Fruit fly (Drosophila melanogaster): ENCODE results near the gene mRpS31.
A peak's percentile ranks its signal among the peaks of the same experiment; 100 is the strongest.

Gene mRpS31

DNA sequence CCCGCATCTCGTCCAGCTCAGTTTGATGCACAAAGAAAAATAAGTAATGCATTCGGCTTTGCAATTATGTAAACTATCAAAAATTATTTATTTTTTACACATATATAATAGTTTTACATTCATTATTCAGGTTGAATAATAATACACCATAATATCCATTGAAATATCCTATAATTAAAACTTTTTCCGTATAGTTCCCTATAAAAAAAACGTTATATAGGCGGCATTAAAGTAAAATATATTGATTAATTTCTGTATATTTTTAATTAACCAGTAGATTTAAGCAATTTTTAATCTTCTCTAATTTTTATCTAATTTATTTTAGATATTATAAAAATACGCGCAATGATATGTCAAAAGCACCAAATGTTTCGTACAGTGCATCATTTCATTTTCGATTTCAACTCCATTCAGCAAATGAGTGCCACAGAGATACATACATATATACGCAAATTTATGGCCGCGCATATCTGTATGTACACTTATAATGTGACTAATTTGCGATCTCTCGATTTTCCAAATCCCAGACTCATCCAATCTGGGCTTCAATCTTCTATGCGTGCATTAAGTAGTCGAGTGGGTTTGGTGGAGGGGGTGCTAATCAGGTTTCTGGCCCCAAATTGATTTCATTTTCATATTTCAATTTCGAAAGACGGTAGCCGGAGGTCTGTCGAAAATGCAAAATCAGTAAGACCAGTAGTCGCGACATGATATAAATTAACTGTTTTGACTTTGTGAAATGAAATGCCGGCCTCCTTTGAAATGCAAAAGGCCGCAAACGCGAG is 8.4 kb downstream of the mRpS31 start (continued):
- TF ChIP-seq Blimp-1 (GFP tag; optimal IDR thresholded peaks at IDR 0.05) (no peak), CG11902 (GFP tag; optimal IDR thresholded peaks at IDR 0.05) (no peak), dsx (GFP tag; optimal IDR thresholded peaks at IDR 0.05; ENCODE audit: poor library complexity, severe bottlenecking) (no peak), achi (GFP tag; optimal IDR thresholded peaks at IDR 0.05) (peak; percentile 8), lz (GFP tag; optimal IDR thresholded peaks at IDR 0.05) (no peak), CG9139 (GFP tag; optimal IDR thresholded peaks at IDR 0.05) (no peak), eg (GFP tag; IDR thresholded peaks at IDR 0.05) (no peak), CG15336 (GFP tag; IDR thresholded peaks at IDR 0.05) (peak; percentile 41), CG32006 (GFP tag; optimal IDR thresholded peaks at IDR 0.05) (peak; percentile 51), CG11762 (GFP tag; optimal IDR thresholded peaks at IDR 0.05; ENCODE audit: insufficient read depth) (no peak), Gug (GFP tag; IDR thresholded peaks at IDR 0.05) (no peak), salr (GFP tag; optimal IDR thresholded peaks at IDR 0.05) (peak in 1 of 2 experiments; percentile 1), cyc (GFP tag; optimal IDR thresholded peaks at IDR 0.05) (no peak), Sox15 (GFP tag; optimal IDR thresholded peaks at IDR 0.05) (no peak)

DNA sequence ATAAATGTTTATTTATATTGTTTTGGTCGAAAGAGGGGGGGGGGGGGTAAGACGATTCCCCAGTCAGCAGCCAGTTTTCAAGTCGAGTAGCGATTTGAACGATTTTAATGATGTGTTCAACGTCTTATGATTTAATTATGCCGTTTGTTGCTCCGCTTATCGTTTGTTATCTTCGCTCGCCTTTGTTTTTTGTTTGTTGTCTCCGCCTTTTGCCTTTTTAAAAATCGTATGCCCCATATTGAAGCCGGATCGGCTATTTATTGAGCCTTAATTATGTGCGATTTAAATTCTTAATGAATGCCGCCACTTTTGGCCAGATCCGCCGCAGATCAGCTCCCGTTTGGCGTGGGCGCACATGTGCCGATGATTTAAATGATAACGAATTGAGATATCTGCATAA is 9.5 kb downstream of the mRpS31 start:
- TF ChIP-seq CG6854 (GFP tag; optimal IDR thresholded peaks at IDR 0.05), result no peak
- no peak for TF ChIP-seq cyc (GFP tag; optimal IDR thresholded peaks at IDR 0.05)
- no peak for TF ChIP-seq CG32006 (GFP tag; optimal IDR thresholded peaks at IDR 0.05)
- no peak for TF ChIP-seq fkh (GFP tag; optimal IDR thresholded peaks at IDR 0.05)
- no peak for TF ChIP-seq Hr38 (GFP tag; optimal IDR thresholded peaks at IDR 0.05)
- TF ChIP-seq achi (GFP tag; optimal IDR thresholded peaks at IDR 0.05), result no peak
- no peak for TF ChIP-seq Hr4 (GFP tag; optimal IDR thresholded peaks at IDR 0.05)
- TF ChIP-seq Lpt (GFP tag; optimal IDR thresholded peaks at IDR 0.05), result no peak
- TF ChIP-seq CG8319 (GFP tag; optimal IDR thresholded peaks at IDR 0.05), result no peak
- TF ChIP-seq fd85E (GFP tag; optimal IDR thresholded peaks at IDR 0.05), result no peak
- TF ChIP-seq CG11902 (GFP tag; optimal IDR thresholded peaks at IDR 0.05), result no peak
- TF ChIP-seq CG34406 (GFP tag; optimal IDR thresholded peaks at IDR 0.05), result no peak
- TF ChIP-seq CG6163 (GFP tag; IDR thresholded peaks at IDR 0.05), result no peak
- TF ChIP-seq CG8119 (GFP tag; IDR thresholded peaks at IDR 0.05), result no peak
- TF ChIP-seq Sox14 (GFP tag; optimal IDR thresholded peaks at IDR 0.05), result no peak
- TF ChIP-seq pdm3 (GFP tag; optimal IDR thresholded peaks at IDR 0.05), result no peak
- TF ChIP-seq CG10631 (GFP tag; optimal IDR thresholded peaks at IDR 0.05), result no peak
- TF ChIP-seq Ets21C (GFP tag; optimal IDR thresholded peaks at IDR 0.05), result no peak
- no peak for TF ChIP-seq Smox (GFP tag; optimal IDR thresholded peaks at IDR 0.05)
- no peak for TF ChIP-seq dsx (GFP tag; optimal IDR thresholded peaks at IDR 0.05; ENCODE audit: poor library complexity, severe bottlenecking)

DNA sequence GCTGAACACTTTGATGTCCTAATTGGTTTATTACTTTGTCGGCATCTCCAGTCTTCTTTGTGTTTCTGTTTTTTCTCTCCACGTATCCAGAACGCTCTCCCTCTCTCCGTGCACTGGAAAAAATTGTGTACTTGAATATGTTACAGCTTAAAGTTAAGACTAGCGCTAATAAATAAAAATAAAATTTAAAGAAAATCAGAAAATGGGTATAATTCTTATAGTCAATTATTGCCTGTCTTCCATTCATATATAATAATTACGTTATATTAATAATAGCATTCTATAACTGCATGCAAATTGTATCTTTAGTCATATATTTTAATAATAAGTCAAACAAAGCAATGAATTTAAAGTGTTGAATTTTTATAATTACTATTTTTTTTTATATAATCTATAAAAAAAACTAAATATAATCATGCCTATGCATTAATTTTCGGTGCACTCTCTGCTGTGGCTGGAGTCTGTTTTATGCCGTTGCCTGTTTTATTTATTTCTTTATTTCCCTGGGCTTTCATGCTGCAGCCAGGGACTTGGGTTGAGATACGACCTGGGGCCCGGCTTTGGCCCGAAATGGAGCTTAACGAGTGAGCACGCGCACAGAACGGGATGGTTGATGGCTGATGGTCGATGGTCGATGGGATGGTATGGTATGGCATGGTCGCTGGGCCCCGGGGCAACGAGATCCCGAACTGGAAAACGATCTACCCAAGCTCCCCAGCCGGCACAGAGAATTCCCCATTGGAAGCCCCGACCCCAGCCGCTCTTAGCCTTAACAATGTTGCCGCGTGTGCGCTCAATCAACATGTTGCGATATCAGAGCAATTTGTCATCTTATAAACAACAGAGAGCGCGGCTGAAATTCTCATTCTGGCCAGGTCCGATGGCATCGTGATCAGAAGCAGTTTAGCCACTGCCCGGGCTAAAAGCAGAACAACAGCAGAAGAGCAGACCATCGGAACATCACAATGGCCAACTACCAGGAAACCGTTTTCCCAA is 11.1 kb downstream of the mRpS31 start:
- TF ChIP-seq net (GFP tag; optimal IDR thresholded peaks at IDR 0.05) (peak; percentile 19), CG6808 (GFP tag; optimal IDR thresholded peaks at IDR 0.05) (peak; percentile 63), Lpt (GFP tag; optimal IDR thresholded peaks at IDR 0.05) (no peak), CG11902 (GFP tag; optimal IDR thresholded peaks at IDR 0.05) (no peak), Hr38 (GFP tag; optimal IDR thresholded peaks at IDR 0.05) (no peak), CG32006 (GFP tag; optimal IDR thresholded peaks at IDR 0.05) (peak; percentile 20), CG9139 (GFP tag; optimal IDR thresholded peaks at IDR 0.05) (peak; percentile 43), CG8319 (GFP tag; optimal IDR thresholded peaks at IDR 0.05) (no peak), topi (GFP tag; optimal IDR thresholded peaks at IDR 0.05) (peak; percentile 48), CG7368 (GFP tag; optimal IDR thresholded peaks at IDR 0.05) (peak; percentile 17), CG31627 (GFP tag; optimal IDR thresholded peaks at IDR 0.05) (no peak), Ets21C (GFP tag; optimal IDR thresholded peaks at IDR 0.05) (no peak), spab (GFP tag; optimal IDR thresholded peaks at IDR 0.05) (peak; percentile 64), CG11294 (GFP tag; IDR thresholded peaks at IDR 0.05) (no peak), CG11762 (GFP tag; optimal IDR thresholded peaks at IDR 0.05; ENCODE audit: insufficient read depth) (no peak), esn (GFP tag; optimal IDR thresholded peaks at IDR 0.05) (peak; percentile 73), Gug (GFP tag; IDR thresholded peaks at IDR 0.05) (no peak), dsx (GFP tag; optimal IDR thresholded peaks at IDR 0.05; ENCODE audit: poor library complexity, severe bottlenecking) (peak; percentile 95), CG6276 (GFP tag; optimal IDR thresholded peaks at IDR 0.05) (no peak), CG10631 (GFP tag; optimal IDR thresholded peaks at IDR 0.05) (peak; percentile 56), lz (GFP tag; optimal IDR thresholded peaks at IDR 0.05) (peak; percentile 9), achi (GFP tag; optimal IDR thresholded peaks at IDR 0.05) (peak; percentile 47), Eip93F (GFP tag; optimal IDR thresholded peaks at IDR 0.05) (no peak), salr (GFP tag; optimal IDR thresholded peaks at IDR 0.05) (peak in 1 of 2 experiments; percentile 39), Sox102F (GFP tag; optimal IDR thresholded peaks at IDR 0.05) (no peak), Eip78C (GFP tag) (peak; percentile 81), acj6 (GFP tag; optimal IDR thresholded peaks at IDR 0.05) (peak; percentile 47)

Measured in whole organism, prepupa.